Worm (Caenorhabditis elegans): ENCODE results near the gene ZC116.5.

The ZC116.5 gene

DNA sequence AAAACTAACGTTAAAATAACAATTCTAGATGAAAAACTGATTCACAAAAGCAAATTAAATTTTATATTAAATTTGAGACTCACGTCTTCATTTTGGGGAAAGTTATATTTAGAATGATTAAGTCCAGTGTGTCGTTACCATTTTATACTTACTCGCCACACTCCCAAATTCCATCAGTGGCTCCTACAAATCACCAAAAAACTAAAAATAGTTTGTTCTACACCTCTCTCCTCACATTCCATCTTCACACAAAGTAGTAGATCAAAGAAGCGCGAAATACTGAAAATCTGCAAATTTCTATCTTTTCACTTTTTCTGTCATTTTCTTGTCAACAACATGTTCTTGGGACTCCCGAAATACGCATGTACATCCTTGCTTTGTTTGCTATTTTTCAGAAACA lies at the start of gene ZC116.5:
Gene ZC116.5 (minus strand): TSS at position 101 of the 400 bp plus-strand sequence.
- no peak for TF ChIP-seq W03F9.2 (tag; optimal IDR thresholded peaks at IDR 0.05)
- TF ChIP-seq him-1 (tag; optimal IDR thresholded peaks at IDR 0.05): no peak
- no peak for TF ChIP-seq dao-5 (tag; optimal IDR thresholded peaks at IDR 0.05)

DNA sequence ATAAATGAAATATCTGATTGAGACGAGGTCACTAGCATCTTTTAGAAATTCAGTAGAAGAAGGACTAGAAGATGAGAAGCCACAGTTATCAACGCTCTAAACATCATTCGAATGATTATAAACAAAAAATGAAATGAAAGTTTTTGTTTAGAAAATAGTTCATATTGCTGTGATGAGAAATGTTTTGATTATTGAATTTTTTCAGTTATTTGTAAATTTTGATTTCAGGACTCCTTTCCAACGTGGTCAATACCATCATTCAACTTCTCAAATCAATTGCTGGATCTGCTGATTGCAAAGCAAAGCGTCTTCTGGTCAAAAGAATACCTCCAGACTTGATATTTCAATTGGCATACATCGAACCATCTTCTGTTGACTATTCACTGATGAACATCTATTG lies 49.4 kb upstream of the ZC116.5 start, which contains the start of gene W05B10.6:
Gene W05B10.6 (minus strand): TSS at position 101 of the 400 bp plus-strand sequence.
- TF ChIP-seq him-1 (tag; optimal IDR thresholded peaks at IDR 0.05): no peak
- TF ChIP-seq W03F9.2 (tag; optimal IDR thresholded peaks at IDR 0.05): no peak
- TF ChIP-seq dao-5 (tag; optimal IDR thresholded peaks at IDR 0.05): no peak

DNA sequence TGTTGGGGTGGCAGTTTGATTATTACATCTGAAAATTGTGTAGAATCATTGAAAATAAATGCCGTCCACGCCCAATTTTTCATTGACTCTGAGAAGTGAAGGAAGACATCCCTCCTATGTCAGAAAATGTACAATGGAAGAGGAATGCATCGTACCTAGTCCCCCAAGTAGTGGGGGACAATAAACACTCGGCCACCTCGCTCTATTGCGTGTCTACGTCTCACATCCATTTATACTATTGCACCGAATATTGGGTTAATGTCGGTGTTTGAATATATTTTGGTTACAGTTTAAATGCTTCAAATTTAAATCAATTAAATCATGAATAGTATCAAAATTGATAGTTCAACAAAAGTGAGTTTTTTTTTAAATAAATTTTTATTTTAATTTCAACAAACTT lies 40.9 kb upstream of the ZC116.5 start, which contains the start of gene lin-25:
Gene lin-25 (plus strand): TSS at position 290 of the 400 bp plus-strand sequence.
- TF ChIP-seq W03F9.2 (tag; optimal IDR thresholded peaks at IDR 0.05) (peak; percentile 50), dao-5 (tag; optimal IDR thresholded peaks at IDR 0.05) (no peak), him-1 (tag; optimal IDR thresholded peaks at IDR 0.05) (no peak)

DNA sequence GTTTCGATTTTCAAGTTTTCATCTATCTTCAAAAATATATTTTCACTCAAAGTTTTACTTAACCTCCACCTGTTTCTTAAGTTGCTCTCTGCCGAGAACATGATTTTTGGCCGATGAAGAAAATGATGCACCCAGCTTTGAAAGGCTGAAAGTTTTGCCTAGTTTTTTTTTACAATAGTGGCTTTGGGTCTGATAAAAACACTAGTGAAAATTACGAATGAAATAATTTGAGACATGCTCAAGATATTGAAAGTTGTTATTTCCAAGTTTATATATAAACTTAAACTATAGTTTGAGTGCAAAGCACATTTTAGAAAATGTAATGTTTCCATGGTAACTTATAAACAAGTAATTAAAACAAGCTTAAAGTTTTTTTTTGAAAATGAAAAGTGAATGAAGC lies 40.5 kb upstream of the ZC116.5 start, which contains the start of gene gpa-9:
Gene gpa-9 (minus strand): TSS at position 101 of the 400 bp plus-strand sequence.
- TF ChIP-seq him-1 (tag; optimal IDR thresholded peaks at IDR 0.05): no peak
- no peak for TF ChIP-seq W03F9.2 (tag; optimal IDR thresholded peaks at IDR 0.05)
- no peak for TF ChIP-seq dao-5 (tag; optimal IDR thresholded peaks at IDR 0.05)

DNA sequence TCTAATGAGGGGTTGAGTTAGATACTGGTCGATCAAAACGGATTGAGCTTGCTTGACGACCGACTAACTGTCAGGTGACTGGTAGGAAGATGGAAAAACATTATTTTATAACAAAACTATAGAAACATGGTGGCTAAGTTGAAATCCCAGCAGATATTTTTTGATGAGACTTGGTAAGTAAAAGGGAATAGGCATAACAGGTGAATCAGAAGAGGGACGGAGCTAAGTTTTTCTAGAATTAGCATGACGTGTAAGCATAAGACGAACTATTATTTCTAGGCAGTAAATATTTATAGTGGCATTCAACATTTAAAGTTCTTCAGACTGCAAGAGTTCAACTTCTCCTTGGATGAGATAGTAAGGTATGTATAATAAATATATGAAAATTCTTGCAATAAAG lies 35.7 kb upstream of the ZC116.5 start, which contains the start of gene F56H9.8:
Gene F56H9.8 (plus strand): TSS at position 301 of the 400 bp plus-strand sequence.
- TF ChIP-seq dao-5 (tag; optimal IDR thresholded peaks at IDR 0.05) (no peak), him-1 (tag; optimal IDR thresholded peaks at IDR 0.05) (no peak), W03F9.2 (tag; optimal IDR thresholded peaks at IDR 0.05) (no peak)

DNA sequence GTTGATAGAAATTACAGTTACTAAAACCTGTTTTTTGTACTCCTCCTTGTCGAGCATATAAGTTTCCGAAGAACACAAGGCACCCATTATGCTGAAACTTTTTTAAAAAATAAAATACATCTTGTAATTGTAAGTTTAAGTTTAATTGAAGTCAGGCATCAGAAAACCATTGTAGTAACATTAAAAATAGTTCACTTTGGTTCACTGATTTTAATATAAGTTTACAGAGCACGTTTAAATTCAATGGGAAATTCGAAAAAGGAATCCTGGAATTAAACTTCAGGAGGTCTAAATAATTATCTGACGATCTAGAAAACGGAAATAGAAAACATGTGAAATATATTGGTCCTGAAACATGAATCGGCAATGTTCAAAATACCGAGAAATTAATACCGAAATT lies 31.6 kb upstream of the ZC116.5 start, which contains the start of gene gpa-8:
Gene gpa-8 (minus strand): TSS at position 101 of the 400 bp plus-strand sequence.
- TF ChIP-seq him-1 (tag; optimal IDR thresholded peaks at IDR 0.05) (no peak), W03F9.2 (tag; optimal IDR thresholded peaks at IDR 0.05) (no peak), dao-5 (tag; optimal IDR thresholded peaks at IDR 0.05) (no peak)

DNA sequence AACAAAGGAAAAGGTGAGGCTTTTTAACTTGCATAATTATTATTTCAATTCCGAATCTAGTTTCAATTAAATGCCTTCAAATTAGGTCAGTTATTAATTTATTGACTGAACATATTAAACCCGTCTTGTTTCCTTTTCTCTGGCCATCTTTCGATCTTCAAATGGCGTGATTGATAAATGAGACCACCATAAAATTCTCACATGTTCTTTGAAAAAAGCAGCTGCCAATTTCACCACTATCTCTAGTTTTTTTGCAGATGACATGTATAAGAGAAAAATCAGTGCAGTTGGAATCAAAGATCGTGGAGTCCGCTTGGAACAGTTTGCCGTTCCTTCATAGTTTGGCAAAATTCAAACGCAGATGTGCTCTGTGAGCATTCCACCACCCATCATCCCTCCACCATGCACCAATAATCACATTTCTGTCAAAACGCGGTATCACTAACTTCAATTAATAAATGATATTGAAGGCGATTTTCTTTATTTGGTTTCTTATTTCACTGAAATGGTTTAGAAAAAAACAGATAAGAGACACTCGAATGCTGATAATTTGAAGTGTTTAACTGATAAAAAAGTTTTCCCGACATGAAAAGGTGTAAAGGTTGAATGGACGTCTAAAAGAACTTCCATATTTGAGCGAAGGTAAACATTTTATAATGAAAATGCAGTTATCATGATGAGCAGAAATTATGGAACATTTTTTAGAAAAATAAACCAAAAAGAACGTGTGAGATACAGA lies 29.2 kb upstream of the ZC116.5 start:
- TF ChIP-seq W03F9.2 (tag; optimal IDR thresholded peaks at IDR 0.05) (no peak), dao-5 (tag; optimal IDR thresholded peaks at IDR 0.05) (no peak), him-1 (tag; optimal IDR thresholded peaks at IDR 0.05) (no peak)

DNA sequence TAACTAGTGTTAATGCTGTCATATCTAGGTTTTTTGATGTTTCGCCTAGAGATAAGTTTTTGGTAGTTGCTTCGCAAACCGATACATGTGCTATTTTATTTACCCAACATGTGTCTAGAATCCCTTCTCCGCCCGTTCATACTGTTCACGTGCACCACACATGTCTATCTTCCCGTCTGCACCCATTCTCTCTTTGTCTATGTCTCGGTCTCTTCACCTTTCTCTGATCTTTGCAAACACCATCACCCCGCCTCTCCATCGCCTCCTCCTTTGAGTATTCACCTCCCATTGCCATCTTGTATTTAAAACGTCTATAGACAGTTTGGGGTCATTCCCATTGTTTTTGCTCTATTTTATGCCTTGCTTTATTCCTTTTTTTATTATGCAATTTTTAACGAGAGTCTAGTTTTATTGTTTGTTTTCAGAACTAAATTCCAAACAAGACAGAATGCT lies 28.5 kb upstream of the ZC116.5 start, which contains the start of gene F56H9.2:
Gene F56H9.2 (plus strand): TSS at position 426 of the 453 bp plus-strand sequence.
- TF ChIP-seq dao-5 (tag; optimal IDR thresholded peaks at IDR 0.05) (no peak), W03F9.2 (tag; optimal IDR thresholded peaks at IDR 0.05) (no peak), him-1 (tag; optimal IDR thresholded peaks at IDR 0.05) (no peak)

DNA sequence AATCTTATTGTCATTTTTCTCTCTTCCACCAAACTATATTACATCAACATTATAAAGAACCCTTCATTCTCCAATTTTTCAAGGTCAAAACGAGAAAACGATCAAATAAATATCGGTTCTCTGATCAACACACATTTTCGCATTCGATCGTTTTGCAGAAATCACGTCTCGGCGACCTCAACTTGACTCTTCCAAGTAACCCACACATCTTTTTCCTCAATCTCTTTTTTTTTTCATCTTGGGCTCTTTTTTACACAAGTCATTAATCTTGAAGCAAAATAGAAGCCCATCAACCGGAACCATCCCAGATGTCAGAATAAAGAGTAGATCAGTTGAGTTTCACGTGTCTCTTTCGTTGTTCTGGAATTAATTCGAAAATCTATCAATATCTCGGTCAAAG lies 27.5 kb upstream of the ZC116.5 start:
- TF ChIP-seq W03F9.2 (tag; optimal IDR thresholded peaks at IDR 0.05): no peak
- TF ChIP-seq him-1 (tag; optimal IDR thresholded peaks at IDR 0.05): no peak
- TF ChIP-seq dao-5 (tag; optimal IDR thresholded peaks at IDR 0.05): no peak

DNA sequence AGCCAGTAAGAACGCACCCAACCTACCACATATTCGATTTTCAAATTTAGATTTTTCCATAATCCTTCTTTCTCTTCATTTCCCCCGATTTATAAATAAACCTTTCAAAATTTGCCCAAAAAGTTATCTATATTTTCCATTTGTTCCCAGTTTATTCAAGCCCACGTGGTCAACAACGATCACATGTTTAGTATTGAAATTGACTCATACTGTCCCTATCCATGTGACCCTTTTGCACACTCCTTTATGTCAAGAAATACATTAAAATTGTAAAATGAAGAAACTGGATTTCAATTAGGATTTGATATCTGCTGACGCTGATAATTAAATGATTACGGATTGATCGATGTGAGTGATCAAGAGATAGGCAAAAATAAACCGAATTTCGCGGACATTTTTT lies 26.5 kb upstream of the ZC116.5 start:
- TF ChIP-seq dao-5 (tag; optimal IDR thresholded peaks at IDR 0.05): no peak
- no peak for TF ChIP-seq W03F9.2 (tag; optimal IDR thresholded peaks at IDR 0.05)
- no peak for TF ChIP-seq him-1 (tag; optimal IDR thresholded peaks at IDR 0.05)

DNA sequence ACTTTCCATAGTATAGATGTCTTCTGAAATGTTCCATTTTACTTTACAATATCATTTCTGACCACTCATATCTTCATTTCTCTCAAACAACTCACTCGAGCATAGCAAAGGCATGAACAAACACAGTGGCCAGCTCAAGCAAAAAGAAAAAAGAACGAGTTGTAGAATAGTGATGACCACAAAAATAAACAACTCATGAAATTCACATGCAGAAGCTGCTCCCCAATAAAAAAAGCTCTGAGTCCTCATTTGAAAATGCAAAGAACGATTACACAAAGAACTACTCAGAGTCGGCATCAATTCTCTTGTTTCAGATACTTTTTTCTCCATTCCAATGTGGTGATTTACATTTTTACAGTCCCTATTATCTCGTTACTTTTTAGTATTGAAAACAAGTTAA lies 26.0 kb upstream of the ZC116.5 start:
- TF ChIP-seq W03F9.2 (tag; optimal IDR thresholded peaks at IDR 0.05): no peak
- no peak for TF ChIP-seq him-1 (tag; optimal IDR thresholded peaks at IDR 0.05)
- no peak for TF ChIP-seq dao-5 (tag; optimal IDR thresholded peaks at IDR 0.05)

DNA sequence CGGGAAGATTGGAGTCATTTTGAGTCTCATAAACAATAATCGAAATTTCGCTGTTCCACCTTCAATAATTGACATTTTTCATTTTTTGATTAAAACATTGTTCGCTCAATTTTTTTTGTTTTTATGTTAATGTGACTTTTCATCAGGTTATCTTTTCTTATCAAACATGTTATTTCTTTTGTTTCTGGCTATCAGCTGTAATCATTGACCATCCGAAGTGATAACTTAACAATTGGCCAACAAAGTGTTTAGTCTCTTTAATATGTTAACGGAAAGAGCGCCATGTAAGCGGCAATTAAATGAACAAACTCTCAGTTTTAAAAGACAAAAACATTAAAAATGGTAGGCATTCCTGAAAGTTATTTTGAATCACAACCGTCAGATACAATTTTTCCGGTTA lies 25.3 kb upstream of the ZC116.5 start:
- TF ChIP-seq him-1 (tag; optimal IDR thresholded peaks at IDR 0.05): no peak
- no peak for TF ChIP-seq dao-5 (tag; optimal IDR thresholded peaks at IDR 0.05)

DNA sequence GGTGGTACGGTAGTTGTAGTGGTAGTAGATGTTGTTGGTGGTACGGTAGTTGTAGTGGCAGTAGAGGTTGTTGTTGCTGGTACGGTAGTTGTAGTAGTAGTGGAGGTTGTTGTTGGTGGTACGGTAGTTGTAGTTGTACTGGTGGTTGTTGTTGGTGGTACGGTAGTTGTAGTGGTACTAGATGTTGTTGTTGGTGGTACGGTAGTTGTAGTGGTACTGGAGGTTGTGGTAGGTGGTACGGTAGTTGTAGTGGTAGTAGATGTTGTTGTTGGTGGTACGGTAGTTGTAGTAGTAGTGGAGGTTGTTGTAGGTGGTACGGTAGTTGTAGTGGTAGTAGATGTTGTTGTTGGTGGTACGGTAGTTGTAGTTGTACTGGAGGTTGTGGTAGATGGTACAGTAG lies 24.3 kb upstream of the ZC116.5 start:
- TF ChIP-seq him-1 (tag; optimal IDR thresholded peaks at IDR 0.05): no peak
- TF ChIP-seq dao-5 (tag; optimal IDR thresholded peaks at IDR 0.05): no peak
- no peak for TF ChIP-seq W03F9.2 (tag; optimal IDR thresholded peaks at IDR 0.05)

DNA sequence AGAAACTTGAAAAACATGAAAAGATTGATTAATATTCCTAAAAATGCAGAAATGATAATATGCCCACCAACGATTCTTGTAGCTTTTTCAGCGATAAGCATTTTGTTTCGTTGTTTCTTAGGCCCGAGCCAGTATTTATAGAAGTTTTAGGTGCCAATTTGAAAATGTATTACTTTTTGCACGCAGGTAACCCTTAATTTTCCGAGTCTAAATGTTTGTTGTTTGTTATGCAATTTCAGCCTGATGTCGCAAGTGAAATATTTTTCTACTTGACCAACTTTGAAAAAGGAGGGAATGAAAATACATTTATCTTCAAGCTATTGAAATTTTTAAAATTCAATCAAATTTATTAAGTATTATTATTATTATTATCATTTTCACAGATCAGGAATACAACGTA lies 23.3 kb upstream of the ZC116.5 start, which contains the start of gene srx-113:
Gene srx-113 (minus strand): TSS at position 101 of the 400 bp plus-strand sequence.
- TF ChIP-seq dao-5 (tag; optimal IDR thresholded peaks at IDR 0.05): no peak
- no peak for TF ChIP-seq him-1 (tag; optimal IDR thresholded peaks at IDR 0.05)
- TF ChIP-seq W03F9.2 (tag; optimal IDR thresholded peaks at IDR 0.05): no peak
